Worm (Caenorhabditis elegans): ENCODE results near the gene Y32H12A.8.

The Y32H12A.8 gene

DNA sequence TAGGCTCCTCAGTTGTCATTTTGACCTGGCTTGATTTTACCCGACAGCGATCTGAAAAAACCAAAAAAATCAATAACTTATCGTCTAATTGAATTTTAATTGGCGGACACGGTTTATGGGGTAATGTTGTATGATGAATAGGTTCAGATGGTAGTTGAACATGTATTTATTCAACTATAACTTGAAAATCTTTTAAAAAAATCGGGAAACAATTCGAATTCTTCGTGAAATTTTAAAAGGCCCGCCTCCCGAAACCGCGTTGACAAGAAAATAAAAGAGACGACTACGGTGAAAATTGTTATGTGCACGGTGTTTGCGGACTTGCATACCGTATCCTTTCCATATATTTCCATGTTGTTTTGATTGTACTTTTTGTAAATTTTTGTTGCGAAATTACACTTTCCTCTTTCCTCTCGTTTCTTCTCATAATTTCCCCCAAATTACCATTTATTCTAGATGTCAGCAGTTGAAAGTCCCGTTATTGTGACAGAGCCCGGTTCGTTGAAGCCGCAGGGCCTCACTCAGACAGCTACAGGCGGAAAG, 36.9 kb upstream of the Y32H12A.8 start, which contains the start of the genes T24G10.2 and disl-2:
Gene T24G10.2 (minus strand): TSS at position 51 of the 543 bp plus-strand sequence.
Gene disl-2 (plus strand): TSS at position 457 of the 543 bp plus-strand sequence.
- peak; percentile 80 for TF ChIP-seq C34F6.9 (tag; optimal IDR thresholded peaks at IDR 0.05)
- peak; percentile 18 for TF ChIP-seq fos-1 (tag; optimal IDR thresholded peaks at IDR 0.05)
- peak; percentile 85 for TF ChIP-seq unc-55 (GFP tag; optimal IDR thresholded peaks at IDR 0.05)
- peak; percentile 94 to 99 for TF ChIP-seq lsy-2 (tag; optimal IDR thresholded peaks at IDR 0.05)
- peak; percentile 19 for TF ChIP-seq sma-9 (GFP tag; optimal IDR thresholded peaks at IDR 0.05)
- TF ChIP-seq sma-9 (tag; optimal IDR thresholded peaks at IDR 0.05): no peak
- no peak for TF ChIP-seq mbf-1 (tag; optimal IDR thresholded peaks at IDR 0.05)
- TF ChIP-seq aly-2 (tag; optimal IDR thresholded peaks at IDR 0.05): no peak
- peak; percentile 66 for TF ChIP-seq nhr-129 (tag; optimal IDR thresholded peaks at IDR 0.05)
- peak; percentile 44 for TF ChIP-seq lin-13 (GFP tag; optimal IDR thresholded peaks at IDR 0.05)
- peak; percentile 41 for TF ChIP-seq crh-2 (tag; optimal IDR thresholded peaks at IDR 0.05)
- TF ChIP-seq F13H6.1 (tag; optimal IDR thresholded peaks at IDR 0.05): peak; percentile 5

DNA sequence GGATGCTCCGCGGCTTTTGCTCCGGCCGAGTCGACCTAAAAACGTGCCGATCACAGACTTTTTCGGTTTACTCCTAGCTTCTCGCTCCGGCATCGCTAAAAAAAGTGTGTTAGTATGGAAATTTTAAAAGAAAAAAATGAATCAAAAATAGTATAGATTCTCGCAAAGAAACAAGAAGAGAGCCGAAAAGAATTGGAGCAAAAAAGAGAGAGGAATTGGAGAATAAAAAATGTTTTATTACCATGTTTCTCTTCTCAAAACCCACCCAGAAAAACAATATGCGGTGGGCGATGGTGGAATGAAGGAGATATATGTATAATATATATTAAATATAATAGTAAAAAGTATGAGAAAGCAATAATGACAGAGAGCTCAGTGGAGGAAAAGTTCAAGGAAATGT, 34.7 kb upstream of the Y32H12A.8 start, which contains the start of gene W03A5.6:
Gene W03A5.6 (minus strand): TSS at position 101 of the 400 bp plus-strand sequence.
- TF ChIP-seq nhr-129 (tag; optimal IDR thresholded peaks at IDR 0.05) (no peak), ceh-16 (tag; optimal IDR thresholded peaks at IDR 0.05) (no peak), lin-13 (GFP tag; optimal IDR thresholded peaks at IDR 0.05) (no peak), ama-1 (optimal IDR thresholded peaks at IDR 0.05) (no peak), F13H6.1 (tag; optimal IDR thresholded peaks at IDR 0.05) (no peak)

DNA sequence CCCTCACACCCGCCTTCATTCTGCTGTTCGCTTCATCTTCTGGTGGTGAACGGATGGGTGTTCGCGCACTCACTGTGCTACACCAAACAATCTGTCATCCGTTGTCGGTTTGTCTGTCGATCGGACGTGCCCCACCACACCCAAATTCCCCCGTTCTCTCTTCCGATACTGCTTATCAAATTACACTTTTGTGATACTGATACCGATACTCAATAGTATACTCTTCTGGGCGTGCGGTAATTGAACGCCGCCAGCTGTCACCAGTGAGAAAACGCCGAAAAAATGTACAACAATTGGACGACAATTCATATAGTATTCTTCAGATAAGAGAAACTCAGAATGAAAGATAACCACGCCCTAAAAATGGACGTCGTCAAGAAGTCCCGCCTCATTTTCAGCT, 32.2 kb upstream of the Y32H12A.8 start:
- TF ChIP-seq fos-1 (tag; optimal IDR thresholded peaks at IDR 0.05): peak; percentile 35
- TF ChIP-seq nhr-129 (tag; optimal IDR thresholded peaks at IDR 0.05): no peak
- TF ChIP-seq skn-1 (tag; optimal IDR thresholded peaks at IDR 0.05): no peak
- TF ChIP-seq nhr-23 (tag; optimal IDR thresholded peaks at IDR 0.05): no peak

DNA sequence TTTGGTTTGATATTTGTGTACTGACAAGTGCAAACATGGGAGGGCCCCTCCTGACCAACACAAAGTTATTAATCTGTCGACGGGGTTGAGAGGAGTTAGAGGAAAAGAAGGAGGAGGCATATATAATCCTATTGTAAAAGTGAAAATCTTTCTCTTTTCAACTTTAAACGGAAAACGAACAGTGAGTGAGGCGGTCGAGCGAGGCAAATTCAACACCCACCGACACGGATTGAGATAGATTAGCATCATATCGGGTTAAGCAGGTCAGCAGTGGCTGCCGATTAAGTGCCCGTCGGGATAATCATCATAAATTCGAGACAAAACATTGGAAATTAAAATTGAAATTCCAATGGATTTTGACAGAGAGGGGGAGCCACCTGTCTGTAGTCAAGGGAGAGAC, 30.5 kb upstream of the Y32H12A.8 start:
- no peak for TF ChIP-seq ZK546.5 (tag; optimal IDR thresholded peaks at IDR 0.05)
- no peak for TF ChIP-seq nhr-77 (tag; optimal IDR thresholded peaks at IDR 0.05)
- TF ChIP-seq aly-2 (tag; optimal IDR thresholded peaks at IDR 0.05): no peak
- no peak for TF ChIP-seq egl-27 (tag; optimal IDR thresholded peaks at IDR 0.05)
- TF ChIP-seq nhr-129 (tag; optimal IDR thresholded peaks at IDR 0.05): no peak
- no peak for TF ChIP-seq R02D3.7 (tag; optimal IDR thresholded peaks at IDR 0.05)
- no peak for TF ChIP-seq sma-3 (GFP tag; optimal IDR thresholded peaks at IDR 0.05)
- no peak for TF ChIP-seq nhr-25 (tag; optimal IDR thresholded peaks at IDR 0.05)
- no peak for TF ChIP-seq zag-1 (tag; optimal IDR thresholded peaks at IDR 0.05)
- no peak for TF ChIP-seq ztf-1 (GFP tag; conservative IDR thresholded peaks at IDR 0.05)
- TF ChIP-seq mdl-1 (tag; optimal IDR thresholded peaks at IDR 0.05): no peak
- no peak for TF ChIP-seq elt-3 (tag; optimal IDR thresholded peaks at IDR 0.05)
- TF ChIP-seq lin-13 (GFP tag; optimal IDR thresholded peaks at IDR 0.05): no peak
- TF ChIP-seq snpc-4 (tag; optimal IDR thresholded peaks at IDR 0.05): no peak
- no peak for TF ChIP-seq lin-39 (tag; optimal IDR thresholded peaks at IDR 0.05)
- TF ChIP-seq unc-62 (GFP tag; optimal IDR thresholded peaks at IDR 0.05): no peak
- no peak for TF ChIP-seq mbf-1 (tag; optimal IDR thresholded peaks at IDR 0.05)

DNA sequence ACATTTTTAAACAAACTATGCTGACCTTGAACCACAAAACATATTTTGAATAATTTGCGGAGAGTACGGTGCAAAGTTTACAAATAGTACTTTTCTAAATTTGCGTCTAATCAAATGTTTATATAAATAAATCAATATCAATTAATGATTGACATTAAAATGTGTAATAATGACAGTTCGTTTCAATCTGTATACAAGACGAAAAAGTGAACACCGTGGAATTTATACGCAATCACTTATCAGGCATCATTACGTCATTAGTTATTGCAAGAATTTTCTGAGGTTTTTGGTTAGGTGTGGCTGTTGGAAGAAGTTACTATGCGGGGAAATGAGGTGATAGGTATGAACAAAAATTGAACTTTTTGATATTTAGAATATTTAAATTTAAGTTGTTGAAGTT, 21.3 kb upstream of the Y32H12A.8 start:
- no peak for TF ChIP-seq dmd-4 (tag; optimal IDR thresholded peaks at IDR 0.05)
- TF ChIP-seq egl-27 (tag; optimal IDR thresholded peaks at IDR 0.05): no peak
- no peak for TF ChIP-seq elt-1 (tag; optimal IDR thresholded peaks at IDR 0.05)
- TF ChIP-seq ceh-82 (tag; optimal IDR thresholded peaks at IDR 0.05): no peak
- no peak for TF ChIP-seq lin-13 (GFP tag; optimal IDR thresholded peaks at IDR 0.05)
- TF ChIP-seq skn-1 (tag; optimal IDR thresholded peaks at IDR 0.05): no peak
- no peak for TF ChIP-seq nhr-21 (tag; optimal IDR thresholded peaks at IDR 0.05)
- no peak for TF ChIP-seq fos-1 (tag; optimal IDR thresholded peaks at IDR 0.05)
- no peak for TF ChIP-seq zag-1 (tag; optimal IDR thresholded peaks at IDR 0.05)
- TF ChIP-seq nhr-237 (tag; optimal IDR thresholded peaks at IDR 0.05): no peak
- no peak for TF ChIP-seq ceh-16 (tag; optimal IDR thresholded peaks at IDR 0.05)
- TF ChIP-seq nhr-12 (tag; optimal IDR thresholded peaks at IDR 0.05): no peak
- TF ChIP-seq lin-11 (tag; optimal IDR thresholded peaks at IDR 0.05): no peak
- TF ChIP-seq nhr-10 (tag; optimal IDR thresholded peaks at IDR 0.05): no peak
- no peak for TF ChIP-seq nhr-25 (tag; optimal IDR thresholded peaks at IDR 0.05)
- no peak for TF ChIP-seq R02D3.7 (tag; optimal IDR thresholded peaks at IDR 0.05)
